Fruit fly (Drosophila melanogaster) whole organism, embryonic: ENCODE measurements around the gene CG15914.

Experiments
- Asciz ChIP-seq: fragments of 200-800 bp; sonication (Bioruptor generic); optimal IDR thresholded peaks from 2 replicates; lab custom pipeline; 2017; ENCODE audit warnings: missing biosample characterization, mild to moderate bottlenecking, missing genetic modification characterization, missing genetic modification reagents
- CG10979 ChIP-seq: fragments of 200-800 bp; sonication (Bioruptor generic); optimal IDR thresholded peaks from 2 replicates; lab custom pipeline; 2018; ENCODE audit warnings: missing biosample characterization, mild to moderate bottlenecking, missing genetic modification characterization, moderate library complexity
- CG11093 ChIP-seq: fragments of 200-800 bp; sonication (Bioruptor generic); IDR thresholded peaks from 3 replicates; pipeline ENCODE4 v1.3.6; 2022; ENCODE audit warnings: missing biosample characterization, missing genetic modification characterization
- CG11456 ChIP-seq: fragments of 200-800 bp; sonication (Bioruptor generic); IDR thresholded peaks from 3 replicates; pipeline ENCODE4 v1.3.6; 2022; ENCODE audit warnings: missing biosample characterization, missing genetic modification characterization
- CG11504 ChIP-seq: fragments of 200-800 bp; sonication (Bioruptor generic); optimal IDR thresholded peaks from 3 replicates; lab custom pipeline; 2019; ENCODE audit warnings: missing biosample characterization, mild to moderate bottlenecking, missing genetic modification characterization, moderate library complexity
- CG12104 ChIP-seq: fragments of 200-800 bp; sonication (Bioruptor generic); optimal IDR thresholded peaks from 3 replicates; lab custom pipeline; 2016; ENCODE audit warnings: missing biosample characterization, missing genetic modification characterization
- CG12299 ChIP-seq: fragments of 200-800 bp; sonication (Bioruptor generic); optimal IDR thresholded peaks from 2 replicates; lab custom pipeline; 2018; ENCODE audit warnings: missing biosample characterization, mild to moderate bottlenecking, missing genetic modification characterization
- CG12769 ChIP-seq: fragments of 200-800 bp; sonication (Bioruptor generic); optimal IDR thresholded peaks from 2 replicates; lab custom pipeline; 2019; ENCODE audit warnings: missing biosample characterization, mild to moderate bottlenecking, missing genetic modification characterization, moderate library complexity
- CG12942 ChIP-seq: fragments of 200-800 bp; sonication (Bioruptor generic); optimal IDR thresholded peaks from 3 replicates; lab custom pipeline; 2016; ENCODE audit warnings: missing biosample characterization, missing genetic modification characterization
- CG16813 ChIP-seq: fragments of 200-800 bp; sonication (Bioruptor generic); IDR thresholded peaks from 3 replicates; pipeline ENCODE4 v1.3.6; 2022; ENCODE audit warnings: missing biosample characterization, missing genetic modification characterization; ENCODE audit not compliant: partially characterized antibody
- CG17385 ChIP-seq: fragments of 200-800 bp; sonication (Bioruptor generic); optimal IDR thresholded peaks from 3 replicates; lab custom pipeline; 2018; ENCODE audit warnings: missing biosample characterization, mild to moderate bottlenecking, missing genetic modification characterization
- CG32767 ChIP-seq: fragments of 200-800 bp; sonication (Bioruptor generic); IDR thresholded peaks from 2 replicates; pipeline ENCODE4 v1.3.6; 2022; ENCODE audit warnings: missing biosample characterization, missing genetic modification characterization
- CG32772 ChIP-seq: fragments of 200-800 bp; sonication (Bioruptor generic); IDR thresholded peaks from 2 replicates; pipeline ENCODE4 v1.3.6; 2022; ENCODE audit warnings: missing biosample characterization, missing genetic modification characterization
- CG4328 ChIP-seq: fragments of 200-800 bp; sonication (Bioruptor generic); optimal IDR thresholded peaks from 3 replicates; lab custom pipeline; 2017; ENCODE audit warnings: missing biosample characterization, missing genetic modification reagents, missing genetic modification characterization
- CG7372 ChIP-seq: fragments of 200-800 bp; sonication (Bioruptor generic); IDR thresholded peaks from 2 replicates; pipeline ENCODE4 v1.3.6; 2022; ENCODE audit warnings: missing biosample characterization, missing genetic modification characterization
- CG7786 ChIP-seq: fragments of 200-800 bp; sonication (Bioruptor generic); optimal IDR thresholded peaks from 2 replicates; lab custom pipeline; 2016; ENCODE audit warnings: missing biosample characterization, missing genetic modification characterization
- CG8290 ChIP-seq, 3 experiments: fragments of 200-800 bp; sonication (Bioruptor generic); optimal IDR thresholded peaks; 2 replicates each; lab custom pipeline; 2016 to 2019; ENCODE audit warnings: missing biosample characterization in 3 of 3, missing genetic modification characterization in 3 of 3, mild to moderate bottlenecking in 2 of 3, moderate library complexity in 1 of 3
- CG9817 ChIP-seq: fragments of 200-800 bp; sonication (Bioruptor generic); optimal IDR thresholded peaks from 2 replicates; lab custom pipeline; 2018; ENCODE audit warnings: missing biosample characterization, mild to moderate bottlenecking, missing genetic modification characterization, moderate library complexity
- Camta ChIP-seq: fragments of 200-800 bp; sonication (Bioruptor generic); optimal IDR thresholded peaks from 2 replicates; lab custom pipeline; 2016; ENCODE audit warnings: missing biosample characterization, missing genetic modification characterization
- CkIIα-i1 ChIP-seq: fragments of 200-800 bp; sonication (Bioruptor generic); IDR thresholded peaks from 2 replicates; pipeline ENCODE4 v1.3.6; 2022; ENCODE audit warnings: missing biosample characterization, missing genetic modification characterization
- CoRest ChIP-seq: fragments of 200-800 bp; sonication (Bioruptor generic); optimal IDR thresholded peaks from 3 replicates; lab custom pipeline; 2018; ENCODE audit warnings: missing biosample characterization, mild to moderate bottlenecking, missing genetic modification characterization, moderate library complexity
- Dip3 ChIP-seq: fragments of 200-800 bp; sonication (Bioruptor generic); optimal IDR thresholded peaks from 3 replicates; lab custom pipeline; 2016; ENCODE audit warnings: missing biosample characterization, missing genetic modification characterization
- Drgx ChIP-seq: fragments of 200-800 bp; sonication (Bioruptor generic); IDR thresholded peaks from 2 replicates; pipeline ENCODE4 v1.3.6; 2022; ENCODE audit warnings: missing biosample characterization, missing genetic modification characterization
- E2f1 ChIP-seq: fragments of 200-800 bp; sonication (Bioruptor generic); IDR thresholded peaks from 2 replicates; pipeline ENCODE4 v1.3.6; 2022; ENCODE audit warnings: missing biosample characterization, missing genetic modification characterization
- GATAe ChIP-seq: fragments of 200-800 bp; sonication (Bioruptor generic); conservative IDR thresholded peaks from 2 replicates; pipeline ENCODE4 v1.3.6; 2022; ENCODE audit warnings: missing biosample characterization, missing genetic modification characterization
- HLHmδ ChIP-seq: fragments of 200-800 bp; sonication (Bioruptor generic); optimal IDR thresholded peaks from 2 replicates; lab custom pipeline; 2018; ENCODE audit warnings: missing biosample characterization, mild to moderate bottlenecking, missing genetic modification characterization, moderate library complexity
- Hsf ChIP-seq: fragments of 200-800 bp; sonication (Bioruptor generic); optimal IDR thresholded peaks from 3 replicates; lab custom pipeline; 2016; ENCODE audit warnings: missing biosample characterization, missing genetic modification characterization
- Mad ChIP-seq: fragments of 200-800 bp; sonication (Bioruptor generic); optimal IDR thresholded peaks from 2 replicates; lab custom pipeline; 2016; ENCODE audit warnings: missing biosample characterization, missing genetic modification characterization
- Myb ChIP-seq: fragments of 200-800 bp; sonication (Bioruptor generic); optimal IDR thresholded peaks from 2 replicates; lab custom pipeline; 2016; ENCODE audit warnings: missing biosample characterization, missing genetic modification characterization
- NC2β ChIP-seq: fragments of 200-800 bp; sonication (Bioruptor generic); optimal IDR thresholded peaks from 2 replicates; lab custom pipeline; 2016; ENCODE audit warnings: missing biosample characterization, missing genetic modification characterization
- Opbp ChIP-seq: fragments of 200-800 bp; sonication (Bioruptor generic); IDR thresholded peaks from 3 replicates; pipeline ENCODE4 v1.3.6; 2022; ENCODE audit warnings: missing biosample characterization, missing genetic modification characterization; ENCODE audit not compliant: partially characterized antibody
- Vsx1 ChIP-seq: fragments of 200-800 bp; sonication (Bioruptor generic); optimal IDR thresholded peaks from 2 replicates; lab custom pipeline; 2017; ENCODE audit warnings: missing biosample characterization, mild to moderate bottlenecking, missing genetic modification characterization, missing genetic modification reagents
- Xbp1 ChIP-seq: fragments of 200-800 bp; sonication (Bioruptor generic); optimal IDR thresholded peaks from 3 replicates; lab custom pipeline; 2016; ENCODE audit warnings: missing biosample characterization, mild to moderate bottlenecking, missing genetic modification characterization
- al ChIP-seq: fragments of 200-800 bp; sonication (Bioruptor generic); IDR thresholded peaks from 2 replicates; pipeline ENCODE4 v1.3.6; 2022; ENCODE audit warnings: missing biosample characterization, missing genetic modification characterization
- corto ChIP-seq: fragments of 200-800 bp; sonication (Bioruptor generic); optimal IDR thresholded peaks from 2 replicates; lab custom pipeline; 2016; ENCODE audit warnings: missing biosample characterization, mild to moderate bottlenecking, missing genetic modification characterization, moderate library complexity
- fd96Cb ChIP-seq: fragments of 200-800 bp; sonication (Bioruptor generic); optimal IDR thresholded peaks from 2 replicates; lab custom pipeline; 2018; ENCODE audit warnings: missing biosample characterization, mild to moderate bottlenecking, missing genetic modification characterization, moderate library complexity
- ftz-f1 ChIP-seq: fragments of 200-800 bp; sonication (Bioruptor generic); optimal IDR thresholded peaks from 2 replicates; lab custom pipeline; 2016; ENCODE audit warnings: missing biosample characterization, missing genetic modification characterization
- gro ChIP-seq: fragments of 200-800 bp; sonication (Bioruptor generic); optimal IDR thresholded peaks from 2 replicates; lab custom pipeline; 2016; ENCODE audit warnings: missing biosample characterization, missing genetic modification characterization
- kay ChIP-seq: fragments of 200-800 bp; sonication (Bioruptor generic); optimal IDR thresholded peaks from 2 replicates; lab custom pipeline; 2016; ENCODE audit warnings: missing biosample characterization, missing genetic modification characterization
- ken ChIP-seq: fragments of 200-800 bp; sonication (Bioruptor generic); IDR thresholded peaks from 3 replicates; pipeline ENCODE4 v1.3.6; 2022; ENCODE audit warnings: missing biosample characterization, missing genetic modification characterization
- odd ChIP-seq: fragments of 200-800 bp; sonication (Bioruptor generic); optimal IDR thresholded peaks from 2 replicates; lab custom pipeline; 2017; ENCODE audit warnings: missing biosample characterization, mild to moderate bottlenecking, missing genetic modification characterization
- pan ChIP-seq, 4 experiments: fragments of >200 bp in 3 of 4; fragments of 200-800 bp in 1 of 4; sonication (Bioruptor generic) in 1 of 4; optimal IDR thresholded peaks in 3 of 4; IDR thresholded peaks in 1 of 4; 2 replicates each; pipeline versions ENCODE4 v1.3.6 to Lab custom; 2017 to 2022; ENCODE audit warnings: missing biosample characterization in 2 of 4, missing genetic modification characterization in 2 of 4, mixed read lengths in 1 of 4
- pnt ChIP-seq: fragments of 200-800 bp; sonication (Bioruptor generic); optimal IDR thresholded peaks from 3 replicates; lab custom pipeline; 2016; ENCODE audit warnings: missing biosample characterization, missing genetic modification characterization
- pum ChIP-seq: fragments of 200-800 bp; sonication (Bioruptor generic); optimal IDR thresholded peaks from 2 replicates; lab custom pipeline; 2016; ENCODE audit warnings: missing biosample characterization, missing genetic modification characterization
- sd ChIP-seq: fragments of 200-800 bp; sonication (Bioruptor generic); optimal IDR thresholded peaks from 3 replicates; lab custom pipeline; 2018; ENCODE audit warnings: missing biosample characterization, mild to moderate bottlenecking, missing genetic modification characterization, moderate library complexity
- sens-2 ChIP-seq: fragments of 200-800 bp; sonication (Bioruptor generic); IDR thresholded peaks from 2 replicates; pipeline ENCODE4 v1.3.6; 2022; ENCODE audit warnings: missing biosample characterization, missing genetic modification characterization
- tx ChIP-seq: fragments of 200-800 bp; sonication (Bioruptor generic); optimal IDR thresholded peaks from 2 replicates; lab custom pipeline; 2016; ENCODE audit warnings: missing biosample characterization, missing genetic modification characterization
- zen ChIP-seq: fragments of 200-800 bp; sonication (Bioruptor generic); optimal IDR thresholded peaks from 3 replicates; lab custom pipeline; 2018; ENCODE audit warnings: missing biosample characterization, mild to moderate bottlenecking, missing genetic modification characterization, moderate library complexity

Gene CG15914

DNA sequence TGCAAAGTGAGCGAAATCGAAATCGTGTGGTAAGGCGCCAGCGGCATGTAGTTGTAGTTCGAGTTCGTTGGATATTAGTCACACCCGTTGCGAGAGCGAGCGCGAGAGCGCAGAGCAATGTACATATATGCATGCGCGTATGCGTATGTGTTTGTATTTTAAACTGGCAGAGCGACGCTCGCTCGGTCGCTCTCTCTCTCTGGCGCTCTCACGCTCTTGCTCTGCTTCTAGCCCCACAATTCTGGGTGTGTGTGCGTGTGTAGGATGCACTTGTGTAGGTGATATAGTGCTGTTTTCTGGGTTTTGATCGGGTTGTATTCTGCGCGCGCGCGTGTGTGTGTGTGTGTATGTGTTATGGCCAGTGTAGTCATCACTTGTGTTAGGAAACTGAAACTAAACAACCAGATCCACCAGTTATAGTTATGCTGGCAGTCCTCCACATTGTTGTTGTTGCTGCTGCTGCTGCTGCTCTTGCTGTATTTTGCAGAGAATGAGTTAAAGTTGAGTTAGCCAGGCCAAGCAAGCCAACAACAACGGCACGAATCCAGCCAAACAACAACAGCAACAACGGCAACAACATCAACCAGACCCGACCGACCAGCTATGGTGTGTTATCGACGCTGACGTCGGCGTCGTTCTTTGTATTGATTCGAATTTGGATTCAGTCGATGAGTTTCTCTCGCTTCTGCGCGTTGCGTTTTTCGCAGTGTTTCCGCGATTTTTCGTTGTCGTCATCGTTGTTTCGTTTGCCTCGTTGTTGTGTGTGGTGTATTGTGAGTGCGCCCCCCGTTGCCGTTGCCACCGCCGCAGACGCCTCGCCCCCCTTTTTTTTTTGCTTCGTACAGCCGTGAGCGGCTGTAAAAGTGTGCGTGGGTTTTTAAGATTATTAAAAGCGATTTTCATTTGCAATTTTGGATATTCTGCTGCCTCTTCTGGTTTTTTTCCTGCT, 41.3 kb upstream of the CG15914 start (continued):
- TF ChIP-seq Drgx (GFP tag; lab: Robert Waterston, UW), result no peak; the same call in 1 of the 2 replicates
- no peak for TF ChIP-seq CG11504
- TF ChIP-seq CkIIα-i1 (GFP tag; lab: Robert Waterston, UW), result no peak
- TF ChIP-seq CG16813 (GFP tag; lab: Robert Waterston, UW), result no peak
- TF ChIP-seq CG11456 (GFP tag; lab: Robert Waterston, UW), result no peak
- TF ChIP-seq Vsx1, result no peak
- TF ChIP-seq Dip3 (GFP tag; lab: Kevin White, UChicago), result no peak
- no peak for TF ChIP-seq CG9817 (tag; lab: Kevin White, UChicago)
- no peak for TF ChIP-seq NC2β (GFP tag; lab: Kevin White, UChicago)
- TF ChIP-seq Xbp1 (GFP tag; lab: Kevin White, UChicago), result no peak
- no peak for TF ChIP-seq ftz-f1 (GFP tag; lab: Kevin White, UChicago)
- TF ChIP-seq CG12104, result no peak
- no peak for TF ChIP-seq CG4328 (GFP tag; lab: Kevin White, UChicago)
- peak; percentile 45 for TF ChIP-seq kay (GFP tag; lab: Kevin White, UChicago)
- no peak for TF ChIP-seq CG32767 (GFP tag; lab: Robert Waterston, UW)
- no peak for TF ChIP-seq gro
- TF ChIP-seq Myb (GFP tag; lab: Kevin White, UChicago), result no peak
- no peak for TF ChIP-seq fd96Cb (tag; lab: Kevin White, UChicago)
- no peak for TF ChIP-seq CG7372 (GFP tag; lab: Robert Waterston, UW)
- TF ChIP-seq CG12299, result no peak
- TF ChIP-seq CG7786 (GFP tag; lab: Kevin White, UChicago), result no peak
- TF ChIP-seq Asciz (GFP tag; lab: Kevin White, UChicago), result no peak
- peak; percentile 79 for TF ChIP-seq sd (tag; lab: Kevin White, UChicago)
- TF ChIP-seq Camta (GFP tag; lab: Kevin White, UChicago), result no peak
- TF ChIP-seq CoRest (tag; lab: Kevin White, UChicago), result no peak
- no peak for TF ChIP-seq Opbp (GFP tag; lab: Robert Waterston, UW)
- TF ChIP-seq pnt (GFP tag; lab: Kevin White, UChicago), result no peak
- TF ChIP-seq CG17385 (GFP tag; lab: Kevin White, UChicago), result peak; percentile 70
- TF ChIP-seq sens-2, result no peak
- peak; percentile 56 for TF ChIP-seq CG12769 (tag; lab: Kevin White, UChicago)
- TF ChIP-seq CG10979, result no peak
- TF ChIP-seq GATAe, result no peak; the same call in 1 of the 2 replicates
- no peak for TF ChIP-seq CG8290 (GFP tag; optimal IDR thresholded peaks at IDR 0.05; lab: Kevin White, UChicago)
- no peak for TF ChIP-seq CG8290 (tag; optimal IDR thresholded peaks at IDR 0.05; lab: Kevin White, UChicago)
- TF ChIP-seq zen, result no peak
- TF ChIP-seq al (GFP tag; lab: Robert Waterston, UW), result no peak
- no peak for TF ChIP-seq pum
- TF ChIP-seq E2f1, result no peak
- no peak for TF ChIP-seq tx (GFP tag; lab: Kevin White, UChicago)
- 0 out of 2 replicates have a peak, but pooled peaks have one; percentile 47 for TF ChIP-seq CG32772 (GFP tag; lab: Robert Waterston, UW)
- TF ChIP-seq CG11093 (GFP tag; lab: Robert Waterston, UW), result no peak
- TF ChIP-seq Mad (GFP tag; lab: Kevin White, UChicago), result no peak
- peak; percentile 54 for TF ChIP-seq corto (GFP tag; lab: Kevin White, UChicago)
- no peak for TF ChIP-seq ken (GFP tag; lab: Robert Waterston, UW)
- no peak for TF ChIP-seq CG12942 (GFP tag; lab: Kevin White, UChicago)
- no peak for TF ChIP-seq odd
- no peak for TF ChIP-seq pan (optimal IDR thresholded peaks at IDR 0.05; lab: Kevin White, UChicago)
- peak in 1 of 2 experiments; percentile 26 for TF ChIP-seq pan (GFP tag; optimal IDR thresholded peaks at IDR 0.05 in 1 of 2, IDR thresholded peaks at IDR 0.05 in 1 of 2)
- no peak for TF ChIP-seq Hsf (GFP tag; lab: Kevin White, UChicago)
- peak; percentile 9 for TF ChIP-seq HLHmδ (GFP tag; lab: Kevin White, UChicago)
